Fruit fly (Drosophila melanogaster): ENCODE measurements around the gene CG5961.
A peak's percentile ranks its signal among the peaks of the same experiment; 100 is the strongest.

Gene CG5961

DNA sequence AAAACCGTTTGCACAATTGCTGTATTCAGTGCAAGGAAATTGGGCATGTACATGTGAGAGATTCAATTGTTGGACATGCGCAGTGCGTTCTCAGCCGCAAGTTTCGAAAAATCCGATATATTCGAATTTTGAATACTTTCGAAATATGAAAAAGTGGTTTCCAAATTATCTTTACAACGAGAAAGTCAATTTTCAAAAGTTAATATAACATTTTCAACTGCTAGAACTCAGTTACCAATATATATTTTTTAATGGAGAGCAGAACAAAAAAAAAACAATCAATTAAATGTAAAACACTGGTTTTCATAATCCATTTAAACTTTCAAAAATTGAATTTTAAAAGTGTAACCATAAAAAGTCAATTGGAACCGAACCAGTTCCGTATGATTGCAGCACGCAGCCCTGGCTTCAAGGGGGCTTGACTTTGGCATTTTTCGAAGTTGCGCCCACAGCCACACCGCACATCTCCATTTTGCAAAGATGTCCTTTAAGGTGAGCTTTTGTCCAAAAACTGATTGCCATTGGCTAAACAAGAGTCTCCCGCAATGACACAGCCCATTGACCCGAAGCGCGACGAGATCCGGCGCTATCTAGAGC, 37.6 kb downstream of the CG5961 start, which contains the start of the genes Scgbeta and CG17202 (continued):
- TF ChIP-seq tll (GFP tag; optimal IDR thresholded peaks at IDR 0.05): peak in 1 of 2 experiments; percentile 44
- no peak for TF ChIP-seq CG2199 (GFP tag; IDR thresholded peaks at IDR 0.05)
- no peak for TF ChIP-seq CG18764 (GFP tag; optimal IDR thresholded peaks at IDR 0.05)
- no peak for TF ChIP-seq CG15601 (tag; optimal IDR thresholded peaks at IDR 0.05)
- no peak for TF ChIP-seq CG4820 (GFP tag; optimal IDR thresholded peaks at IDR 0.05)
- peak; percentile 7 for TF ChIP-seq bab2 (GFP tag; optimal IDR thresholded peaks at IDR 0.05)
- no peak for TF ChIP-seq CG8388 (GFP tag; optimal IDR thresholded peaks at IDR 0.05)
- TF ChIP-seq yki (optimal IDR thresholded peaks at IDR 0.05): no peak
- peak; percentile 2 for TF ChIP-seq CG11398 (GFP tag; optimal IDR thresholded peaks at IDR 0.05)
- peak; percentile 20 for TF ChIP-seq CG18619 (GFP tag; optimal IDR thresholded peaks at IDR 0.05)
- no peak for TF ChIP-seq gt (GFP tag; IDR thresholded peaks at IDR 0.05)
- TF ChIP-seq GATAe (GFP tag; conservative IDR thresholded peaks at IDR 0.05): no peak
- TF ChIP-seq CG12659 (GFP tag; optimal IDR thresholded peaks at IDR 0.05): peak; percentile 44
- no peak for TF ChIP-seq CG6791 (GFP tag; IDR thresholded peaks at IDR 0.05; ENCODE audit: partially characterized antibody)
- peak; percentile 95 for TF ChIP-seq MBD-R2 (GFP tag; IDR thresholded peaks at IDR 0.05)
- TF ChIP-seq Max (GFP tag; optimal IDR thresholded peaks at IDR 0.05): peak; percentile 23
- TF ChIP-seq CG17829 (tag; optimal IDR thresholded peaks at IDR 0.05): peak; percentile 27
- TF ChIP-seq kni (GFP tag; optimal IDR thresholded peaks at IDR 0.05): no peak
- TF ChIP-seq hth (optimal IDR thresholded peaks at IDR 0.05): no peak
- no peak for TF ChIP-seq CG4730 (GFP tag; IDR thresholded peaks at IDR 0.05)
- no peak for TF ChIP-seq Usf (GFP tag; optimal IDR thresholded peaks at IDR 0.05)
- TF ChIP-seq NK7.1 (GFP tag; optimal IDR thresholded peaks at IDR 0.05): no peak
- no peak for TF ChIP-seq disco-r (GFP tag; optimal IDR thresholded peaks at IDR 0.05)
- TF ChIP-seq Antp (GFP tag; optimal IDR thresholded peaks at IDR 0.05): no peak
- no peak for TF ChIP-seq CG4854 (GFP tag; optimal IDR thresholded peaks at IDR 0.05)
- TF ChIP-seq CG16815 (GFP tag; optimal IDR thresholded peaks at IDR 0.05): no peak
- no peak for TF ChIP-seq chn (GFP tag; optimal IDR thresholded peaks at IDR 0.05)
- no peak for TF ChIP-seq sc (optimal IDR thresholded peaks at IDR 0.05)
- TF ChIP-seq sc (GFP tag; optimal IDR thresholded peaks at IDR 0.05): no peak
- TF ChIP-seq Sox100B (GFP tag; optimal IDR thresholded peaks at IDR 0.05): no peak
- no peak for TF ChIP-seq Atf-2 (GFP tag; optimal IDR thresholded peaks at IDR 0.05)
- no peak for TF ChIP-seq CG3838 (GFP tag; optimal IDR thresholded peaks at IDR 0.05)
- TF ChIP-seq CG9797 (GFP tag; optimal IDR thresholded peaks at IDR 0.05): peak; percentile 79
- peak; percentile 55; the same call in 1 of the 2 replicates for TF ChIP-seq amos (GFP tag; IDR thresholded peaks at IDR 0.05; ENCODE audit: partially characterized antibody)
- no peak for TF ChIP-seq CG1832 (GFP tag; optimal IDR thresholded peaks at IDR 0.05)
- no peak for TF ChIP-seq mld (GFP tag; IDR thresholded peaks at IDR 0.05; ENCODE audit: partially characterized antibody)
- 0 out of 2 replicates have a peak, but pooled peaks have one; percentile 5 for TF ChIP-seq Ada2b (GFP tag; IDR thresholded peaks at IDR 0.05)
- peak; percentile 37 for TF ChIP-seq BEAF-32 (GFP tag; optimal IDR thresholded peaks at IDR 0.05)
- peak; percentile 93 for TF ChIP-seq phol (tag; optimal IDR thresholded peaks at IDR 0.05)
- peak in 1 of 2 experiments; percentile 8 for TF ChIP-seq chif (GFP tag; optimal IDR thresholded peaks at IDR 0.05)
- TF ChIP-seq Aef1 (GFP tag; IDR thresholded peaks at IDR 0.05): no peak
- peak; percentile 10 for TF ChIP-seq Fer1 (GFP tag; optimal IDR thresholded peaks at IDR 0.05)
- TF ChIP-seq Bteb2 (GFP tag; optimal IDR thresholded peaks at IDR 0.05): peak; percentile 7
- TF ChIP-seq Side (GFP tag; optimal IDR thresholded peaks at IDR 0.05): peak; percentile 11
- peak; percentile 89 for TF ChIP-seq row (GFP tag; IDR thresholded peaks at IDR 0.05)
- TF ChIP-seq Hey (tag; optimal IDR thresholded peaks at IDR 0.05): no peak
- no peak for TF ChIP-seq gce (GFP tag; IDR thresholded peaks at IDR 0.05)
- TF ChIP-seq Myb (GFP tag; optimal IDR thresholded peaks at IDR 0.05): peak; percentile 85
- no peak for TF ChIP-seq CG12219 (GFP tag; optimal IDR thresholded peaks at IDR 0.05)
- TF ChIP-seq ERR (GFP tag; optimal IDR thresholded peaks at IDR 0.05): no peak
- no peak for TF ChIP-seq ham (GFP tag; IDR thresholded peaks at IDR 0.05)
